Worm (Caenorhabditis elegans): ENCODE measurements around the gene nas-11.

DNA sequence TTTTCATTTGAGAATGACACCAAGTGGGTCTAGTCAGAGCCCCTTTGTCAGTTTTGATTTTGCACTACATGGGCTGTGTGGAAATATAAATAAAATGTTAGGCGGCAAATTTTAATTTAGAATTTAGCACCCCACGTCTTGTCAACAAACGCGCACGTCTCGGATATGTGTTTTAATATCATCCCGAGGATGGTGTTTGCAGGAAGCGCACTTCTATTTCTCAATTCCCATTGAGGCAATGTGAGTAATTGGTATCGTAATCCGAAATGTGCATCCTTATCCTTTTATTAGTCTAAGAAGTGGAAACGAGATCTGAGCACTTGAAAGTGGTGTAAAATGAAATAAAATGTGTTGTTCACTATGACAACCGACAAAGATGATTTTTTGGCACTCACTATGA lies 25.6 kb upstream of the nas-11 start:
- TF ChIP-seq egl-18 (GFP tag; IDR thresholded peaks at IDR 0.05) (no peak), let-526 (GFP tag; IDR thresholded peaks at IDR 0.05) (no peak), unc-62 (GFP tag; optimal IDR thresholded peaks at IDR 0.05) (no peak), mes-4 (tag; optimal IDR thresholded peaks at IDR 0.05) (no peak), efl-1 (GFP tag; optimal IDR thresholded peaks at IDR 0.05) (no peak), bed-2 (GFP tag; IDR thresholded peaks at IDR 0.05) (no peak)
